Worm (Caenorhabditis elegans) whole organism, late embryonic: ENCODE data around the gene Y19D10B.8.
"Not testable (repeated sequence)": the region's sequence is repeated elsewhere in the genome, so short reads cannot be mapped to it uniquely, and the experiment has no call there.

ENCODE experiments used
- C38D4.7 ChIP-seq: fragments of 200-800 bp; sonication (Bioruptor generic); optimal IDR thresholded peaks from 2 replicates; lab custom pipeline; 2018; ENCODE audit warnings: mild to moderate bottlenecking, missing genetic modification characterization, moderate library complexity, missing compliant biosample characterization
- K02D7.2 ChIP-seq: sonication (generic microtip); optimal IDR thresholded peaks from 2 replicates; lab custom pipeline; 2017; ENCODE audit warnings: mild to moderate bottlenecking, missing genetic modification characterization, missing compliant biosample characterization
- K09A11.1 ChIP-seq: sonication (generic microtip); optimal IDR thresholded peaks from 2 replicates; lab custom pipeline; 2017; ENCODE audit warnings: antibody characterized with exemption, mild to moderate bottlenecking, missing genetic modification characterization, missing compliant biosample characterization; ENCODE audit not compliant: insufficient read depth
- T23F11.4 ChIP-seq: fragments of 200-800 bp; sonication (Bioruptor generic); optimal IDR thresholded peaks from 2 replicates; lab custom pipeline; 2018; ENCODE audit warnings: mild to moderate bottlenecking, missing genetic modification characterization, missing compliant biosample characterization
- ahr-1 ChIP-seq: sonication (generic microtip); optimal IDR thresholded peaks from 2 replicates; lab custom pipeline; 2016; ENCODE audit warnings: missing genetic modification characterization, missing compliant biosample characterization
- ama-1 ChIP-seq: fragments of 150-350 bp; optimal IDR thresholded peaks from 2 replicates; lab custom pipeline; 2014
- ceh-22 ChIP-seq: sonication (generic microtip); optimal IDR thresholded peaks from 2 replicates; lab custom pipeline; 2017; ENCODE audit warnings: missing biosample characterization, missing genetic modification characterization
- ceh-24 ChIP-seq: sonication (generic microtip); optimal IDR thresholded peaks from 2 replicates; lab custom pipeline; 2016; ENCODE audit warnings: mild to moderate bottlenecking, missing genetic modification characterization, missing compliant biosample characterization
- ceh-30 ChIP-seq: fragments of 150-350 bp; optimal IDR thresholded peaks from 2 replicates; lab custom pipeline; 2014; ENCODE audit warnings: missing biosample characterization, missing genetic modification characterization
- ceh-31 ChIP-seq: sonication (generic microtip); optimal IDR thresholded peaks from 2 replicates; lab custom pipeline; 2016; ENCODE audit warnings: missing genetic modification characterization, missing compliant biosample characterization
- ceh-45 ChIP-seq: fragments of 200-800 bp; sonication (Bioruptor generic); IDR thresholded peaks from 2 replicates; pipeline ENCODE4 v1.3.6; 2022; ENCODE audit warnings: missing genetic modification reagents, missing genetic modification characterization, missing compliant biosample characterization
- ceh-48 ChIP-seq: sonication (generic microtip); optimal IDR thresholded peaks from 2 replicates; lab custom pipeline; 2016; ENCODE audit warnings: missing genetic modification characterization, inconsistent platforms, missing compliant biosample characterization
- ceh-6 ChIP-seq: fragments of 200-800 bp; sonication (Bioruptor generic); optimal IDR thresholded peaks from 2 replicates; lab custom pipeline; 2018; ENCODE audit warnings: mild to moderate bottlenecking, missing genetic modification characterization, missing compliant biosample characterization
- che-1 ChIP-seq: sonication (generic microtip); optimal IDR thresholded peaks from 2 replicates; lab custom pipeline; 2016; ENCODE audit warnings: mild to moderate bottlenecking, missing genetic modification characterization, missing compliant biosample characterization
- elt-2 ChIP-seq: sonication (generic microtip); optimal IDR thresholded peaks from 2 replicates; lab custom pipeline; 2016; ENCODE audit warnings: missing genetic modification reagents, missing genetic modification characterization, missing compliant biosample characterization
- elt-4 ChIP-seq: sonication (generic microtip); optimal IDR thresholded peaks from 2 replicates; lab custom pipeline; 2016; ENCODE audit warnings: missing genetic modification characterization, missing compliant biosample characterization
- fkh-6 ChIP-seq: sonication (generic microtip); optimal IDR thresholded peaks from 2 replicates; lab custom pipeline; 2016; ENCODE audit warnings: missing genetic modification characterization, missing compliant biosample characterization
- lin-11 ChIP-seq: fragments of 200-800 bp; sonication (Bioruptor generic); optimal IDR thresholded peaks from 2 replicates; lab custom pipeline; 2018; ENCODE audit warnings: mild to moderate bottlenecking, missing genetic modification characterization, missing compliant biosample characterization
- madf-2 ChIP-seq: sonication (generic microtip); optimal IDR thresholded peaks from 2 replicates; lab custom pipeline; 2017; ENCODE audit warnings: missing genetic modification characterization, missing compliant biosample characterization
- mec-3 ChIP-seq: sonication (generic microtip); optimal IDR thresholded peaks from 2 replicates; lab custom pipeline; 2016; ENCODE audit warnings: borderline replicate concordance, missing genetic modification characterization, missing compliant biosample characterization
- nfya-1 ChIP-seq: sonication (generic microtip); optimal IDR thresholded peaks from 2 replicates; lab custom pipeline; 2017; ENCODE audit warnings: missing genetic modification characterization, mild to moderate bottlenecking, missing compliant biosample characterization, antibody characterized with exemption, moderate library complexity
- npax-4 ChIP-seq: sonication (generic microtip); optimal IDR thresholded peaks from 2 replicates; lab custom pipeline; 2016; ENCODE audit warnings: missing genetic modification characterization, missing compliant biosample characterization
- pax-1 ChIP-seq: fragments of 150-350 bp; optimal IDR thresholded peaks from 2 replicates; lab custom pipeline; 2014; ENCODE audit warnings: missing biosample characterization, missing genetic modification characterization
- pha-2 ChIP-seq: sonication (generic microtip); optimal IDR thresholded peaks from 2 replicates; lab custom pipeline; 2017; ENCODE audit warnings: mild to moderate bottlenecking, missing genetic modification characterization, missing compliant biosample characterization
- pqm-1 ChIP-seq: sonication (generic microtip); optimal IDR thresholded peaks from 2 replicates; lab custom pipeline; 2016; ENCODE audit warnings: missing genetic modification characterization, missing compliant biosample characterization
- ref-2 ChIP-seq: sonication (generic microtip); optimal IDR thresholded peaks from 2 replicates; lab custom pipeline; 2016; ENCODE audit warnings: missing genetic modification characterization, missing compliant biosample characterization
- rnt-1 ChIP-seq: sonication (generic microtip); optimal IDR thresholded peaks from 2 replicates; lab custom pipeline; 2016; ENCODE audit warnings: missing genetic modification characterization, missing compliant biosample characterization
- sox-2 ChIP-seq: fragments of 200-800 bp; sonication (Bioruptor generic); IDR thresholded peaks from 2 replicates; pipeline ENCODE4 v1.3.6; 2022; ENCODE audit warnings: missing genetic modification reagents, missing genetic modification characterization, missing compliant biosample characterization
- syd-9 ChIP-seq: sonication (generic microtip); optimal IDR thresholded peaks from 2 replicates; lab custom pipeline; 2016; ENCODE audit warnings: mild to moderate bottlenecking, missing genetic modification characterization, moderate library complexity, missing compliant biosample characterization
- tbx-2 ChIP-seq: sonication (generic microtip); optimal IDR thresholded peaks from 2 replicates; lab custom pipeline; 2016; ENCODE audit warnings: missing genetic modification characterization, missing compliant biosample characterization
- unc-3 ChIP-seq, 2 experiments: fragments of 200-800 bp in 1 of 2; sonication (Bioruptor generic) in 1 of 2; sonication (generic microtip) in 1 of 2; conservative IDR thresholded peaks in 1 of 2; optimal IDR thresholded peaks in 1 of 2; 2 replicates each; pipeline versions ENCODE4 v1.3.6 to Lab custom; 2016 to 2022; ENCODE audit warnings: missing compliant biosample characterization in 2 of 2, missing genetic modification characterization in 2 of 2, missing genetic modification reagents in 1 of 2
- unc-55 ChIP-seq: sonication (generic microtip); optimal IDR thresholded peaks from 2 replicates; lab custom pipeline; 2017; ENCODE audit warnings: missing biosample characterization, missing genetic modification reagents, missing genetic modification characterization
- unc-86 ChIP-seq: sonication (generic microtip); optimal IDR thresholded peaks from 2 replicates; lab custom pipeline; 2016; ENCODE audit warnings: missing genetic modification characterization, missing compliant biosample characterization
- zip-5 ChIP-seq: sonication (generic microtip); optimal IDR thresholded peaks from 2 replicates; lab custom pipeline; 2016; ENCODE audit warnings: missing genetic modification characterization, missing compliant biosample characterization

The Y19D10B.8 gene

DNA sequence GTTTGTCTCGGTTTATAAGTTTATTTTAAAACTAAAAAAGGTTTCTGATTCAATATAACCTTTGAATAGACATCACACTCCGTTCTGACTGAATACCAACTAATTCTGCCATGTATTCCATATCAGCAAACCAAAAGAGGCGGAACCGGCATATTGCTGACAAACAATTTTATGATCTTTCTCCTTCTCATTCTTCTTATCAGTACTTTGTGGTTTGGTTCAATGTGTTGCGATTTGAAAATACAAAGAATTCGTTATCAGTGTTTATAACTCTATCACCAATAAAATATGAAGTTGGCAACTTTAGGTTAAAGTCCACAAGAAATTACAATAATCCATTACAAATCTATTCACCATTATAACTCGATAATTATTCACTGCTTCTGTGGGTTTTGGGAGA, 23.5 kb upstream of the Y19D10B.8 start:
- TF ChIP-seq elt-2 (tag; lab: Kevin White, UChicago) (peak; percentile 93), nfya-1 (no peak), K09A11.1 (tag; lab: Kevin White, UChicago) (no peak), unc-55 (GFP tag; lab: Kevin White, UChicago) (no peak)

DNA sequence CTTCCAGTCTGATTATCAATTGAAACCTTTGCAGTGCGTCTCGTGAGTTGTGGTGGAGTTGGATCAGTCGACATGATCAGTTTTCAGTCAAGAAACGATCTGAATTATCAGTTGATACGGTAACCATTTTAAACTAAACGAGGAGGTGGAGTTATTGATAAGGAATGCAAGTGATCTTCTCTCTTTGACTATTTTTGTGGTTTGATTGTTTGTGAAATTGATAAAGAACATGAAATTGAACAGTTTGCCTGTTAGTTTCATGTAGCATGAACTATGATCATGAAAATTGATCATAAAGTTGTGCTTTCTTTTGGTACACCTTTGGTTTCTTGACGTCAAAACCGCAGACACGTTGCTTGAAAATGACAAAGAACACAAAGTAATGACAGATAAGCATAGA, 21.7 kb upstream of the Y19D10B.8 start, which contains the start of gene pud-1.2:
pud-1.2 (minus strand) TSS at position 101 of the 400 bp plus-strand sequence.
- TF ChIP-seq syd-9; K02D7.2; ama-1 (lab: Kevin White, UChicago): not testable (repeated sequence)

DNA sequence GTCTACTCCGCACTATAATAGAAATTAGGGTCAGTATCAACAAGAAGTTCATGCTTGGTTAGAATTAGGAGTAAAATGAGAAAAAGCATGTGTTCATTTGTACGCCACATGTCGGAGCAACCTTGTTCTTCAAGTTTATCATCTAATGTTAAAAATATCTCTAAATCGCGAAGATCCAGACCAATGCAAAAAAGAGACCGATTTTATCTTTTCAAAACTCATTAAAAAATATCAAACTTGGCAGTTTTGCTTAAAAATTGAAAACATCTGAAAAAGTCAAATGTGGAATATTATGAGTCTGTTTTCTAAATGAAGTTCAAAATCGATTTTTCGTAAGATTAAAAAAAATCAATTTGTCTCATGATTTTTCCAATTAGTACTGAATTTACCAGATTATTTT, 20.2 kb upstream of the Y19D10B.8 start, which contains the start of gene Y19D10B.6:
Y19D10B.6 (minus strand) TSS at position 101 of the 400 bp plus-strand sequence.
- not testable (repeated sequence) for TF ChIP-seq ceh-6 (GFP tag; lab: Kevin White, UChicago); pqm-1; madf-2 (tag; lab: Kevin White, UChicago)

DNA sequence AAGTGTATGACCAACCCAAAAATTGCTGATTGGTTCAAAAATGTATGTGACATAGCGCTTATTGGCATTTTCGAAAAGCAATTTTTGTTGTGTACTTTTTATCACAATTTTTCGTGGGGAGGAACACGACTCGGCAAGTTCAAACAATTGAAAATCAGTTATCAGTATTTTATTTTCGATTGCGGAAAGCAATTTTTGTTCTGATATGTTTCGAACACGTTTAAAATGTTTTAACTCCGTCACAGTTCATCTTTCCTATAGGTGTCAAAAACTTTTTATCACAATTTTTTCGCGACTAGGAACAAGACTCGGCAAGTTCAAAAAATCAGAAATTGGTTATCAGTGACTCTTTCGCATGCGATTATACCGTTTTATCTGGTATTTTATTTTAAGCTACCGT, 7.4 kb upstream of the Y19D10B.8 start:
- no peak for TF ChIP-seq che-1 (tag; lab: Kevin White, UChicago)
- TF ChIP-seq T23F11.4 (GFP tag; lab: Kevin White, UChicago) = no peak
- TF ChIP-seq pqm-1 = no peak
- no peak for TF ChIP-seq npax-4
- TF ChIP-seq tbx-2 = no peak
- TF ChIP-seq ref-2 = no peak

DNA sequence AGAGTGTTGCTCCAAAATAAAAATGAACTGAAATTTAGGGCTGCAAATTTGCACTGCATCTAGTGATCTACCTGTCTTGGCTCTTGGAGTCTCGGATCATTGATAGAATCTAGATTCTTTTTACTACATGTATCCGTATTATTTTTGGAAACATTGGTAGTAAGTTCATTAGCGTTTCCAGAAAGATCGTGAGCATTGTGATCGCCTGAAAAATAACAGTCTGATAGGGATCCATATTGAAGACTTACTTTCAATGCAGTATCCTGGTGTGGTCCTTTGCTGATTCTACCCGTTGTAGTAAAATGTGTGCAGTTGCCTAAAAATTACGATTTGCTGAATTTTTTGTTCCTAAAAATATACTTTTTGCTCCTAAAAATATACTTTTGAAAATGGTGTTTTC, 5.6 kb upstream of the Y19D10B.8 start:
- TF ChIP-seq zip-5 (tag; lab: Kevin White, UChicago) = no peak
- no peak for TF ChIP-seq pha-2 (tag; lab: Kevin White, UChicago)

DNA sequence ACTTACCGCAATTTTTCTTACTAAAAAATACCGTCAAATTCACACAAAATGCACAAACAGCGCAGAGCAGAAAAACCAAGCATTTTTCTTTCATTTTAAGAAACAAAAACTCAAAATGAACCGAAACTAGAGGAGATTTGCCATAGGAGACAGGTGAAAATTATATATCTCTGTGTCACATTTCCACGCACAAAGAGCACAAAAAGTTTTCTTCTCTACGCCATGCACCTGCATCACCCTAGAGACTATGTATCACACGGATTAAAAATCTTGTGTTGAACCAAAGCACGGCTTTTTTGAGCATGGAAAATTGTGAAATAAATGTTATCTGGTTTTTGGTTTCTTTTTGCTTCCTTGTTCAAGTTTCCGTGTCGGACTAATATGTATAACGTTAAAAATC, 3.0 kb upstream of the Y19D10B.8 start, which contains the start of gene irld-15:
irld-15 (minus strand) TSS at position 101 of the 400 bp plus-strand sequence.
- TF ChIP-seq ceh-31 (tag; lab: Kevin White, UChicago) (no peak), elt-4 (tag; lab: Kevin White, UChicago) (no peak), fkh-6 (tag; lab: Kevin White, UChicago) (no peak), lin-11 (tag; lab: Kevin White, UChicago) (no peak), ceh-24 (tag; lab: Kevin White, UChicago) (no peak), unc-3 (GFP tag; conservative IDR thresholded peaks at IDR 0.05; lab: Robert Waterston, UW) (no peak), unc-3 (tag; optimal IDR thresholded peaks at IDR 0.05; lab: Kevin White, UChicago) (no peak), unc-86 (tag; lab: Kevin White, UChicago) (no peak), sox-2 (GFP tag; lab: Robert Waterston, UW) (no peak), ceh-45 (GFP tag; lab: Robert Waterston, UW) (no peak)

DNA sequence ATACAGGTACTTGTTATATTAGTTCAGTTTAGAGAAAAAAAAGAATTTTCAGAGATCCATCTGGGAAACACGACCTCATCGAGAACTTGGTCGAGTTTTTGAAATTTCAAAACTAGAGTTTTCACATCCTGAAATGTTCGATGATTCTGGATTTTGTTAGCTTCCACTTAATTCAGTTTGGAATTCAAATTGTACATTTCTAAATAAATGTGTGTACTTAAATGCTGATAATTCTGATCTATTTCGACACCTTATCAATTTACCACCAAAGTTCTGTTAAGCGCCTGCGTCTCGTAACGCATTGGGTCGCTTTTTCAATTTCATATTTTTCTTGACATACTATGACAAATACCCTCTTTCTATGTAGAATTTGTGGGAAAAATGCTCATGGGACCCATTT, 6.2 kb downstream of the Y19D10B.8 start, which contains the start of gene nhr-226:
nhr-226 (plus strand) TSS at position 301 of the 400 bp plus-strand sequence.
- no peak for TF ChIP-seq elt-2 (tag; lab: Kevin White, UChicago)
- TF ChIP-seq, all 69 proteins: peak for 0

DNA sequence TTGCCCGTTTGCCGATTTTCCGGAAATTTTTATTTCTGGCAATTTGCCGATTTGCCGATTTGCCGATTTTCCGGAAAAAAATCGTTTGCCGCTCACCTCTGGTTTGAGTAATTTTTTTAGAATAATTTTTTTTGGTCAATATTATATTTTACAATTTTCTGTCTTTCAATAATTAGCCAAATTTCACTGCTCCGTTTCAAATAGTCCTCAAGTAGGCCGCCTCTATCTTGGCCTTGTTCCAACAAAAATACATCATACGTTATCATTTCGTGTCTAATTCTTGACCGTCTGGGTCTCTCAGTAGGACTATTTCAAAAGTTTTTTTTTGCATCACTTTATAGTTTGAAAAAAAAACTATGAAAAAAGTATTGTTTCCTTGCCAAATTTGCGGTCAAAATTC, 8.6 kb downstream of the Y19D10B.8 start, which contains the start of gene nhr-115:
nhr-115 (plus strand) TSS at position 301 of the 400 bp plus-strand sequence.
- TF ChIP-seq rnt-1 (tag; lab: Kevin White, UChicago) = no peak
- TF ChIP-seq ceh-45 (GFP tag; lab: Robert Waterston, UW) = no peak
- no peak for TF ChIP-seq ceh-48 (tag; lab: Kevin White, UChicago)
- no peak for TF ChIP-seq ahr-1 (tag; lab: Kevin White, UChicago)
- no peak for TF ChIP-seq mec-3 (tag; lab: Kevin White, UChicago)
- no peak for TF ChIP-seq nfya-1
- no peak for TF ChIP-seq ceh-31 (tag; lab: Kevin White, UChicago)
- no peak for TF ChIP-seq npax-4
- TF ChIP-seq K02D7.2 = no peak
- no peak for TF ChIP-seq pax-1 (tag; lab: Kevin White, UChicago)
- TF ChIP-seq C38D4.7 (GFP tag; lab: Kevin White, UChicago) = no peak
- TF ChIP-seq ceh-22 (tag; lab: Kevin White, UChicago) = no peak
- TF ChIP-seq ceh-30 (tag; lab: Kevin White, UChicago) = no peak
